Fruit fly (Drosophila melanogaster) whole organism, embryonic: ENCODE results near the gene CG7512.

Source experiments
- Awh ChIP-seq: fragments of 200-800 bp; sonication (Bioruptor generic); IDR thresholded peaks from 2 replicates; pipeline ENCODE4, ENCODE4 v1.3.6; 2022; ENCODE audit warnings: missing biosample characterization, missing genetic modification characterization
- Bdp1 ChIP-seq: fragments of 200-800 bp; sonication (Bioruptor generic); optimal IDR thresholded peaks from 3 replicates; lab custom pipeline; 2016; ENCODE audit warnings: missing biosample characterization, missing genetic modification characterization
- Blimp-1 ChIP-seq: fragments of 200-800 bp; sonication (Bioruptor generic); optimal IDR thresholded peaks from 3 replicates; lab custom pipeline; 2018; ENCODE audit warnings: missing biosample characterization, missing genetic modification characterization, mild to moderate bottlenecking, moderate library complexity, missing genetic modification reagents
- CG11695 ChIP-seq: fragments of 200-800 bp; sonication (Bioruptor generic); IDR thresholded peaks from 3 replicates; pipeline ENCODE4 v1.3.6; 2022; ENCODE audit warnings: missing biosample characterization, missing genetic modification characterization
- CG11723 ChIP-seq: fragments of 200-800 bp; sonication (Bioruptor generic); optimal IDR thresholded peaks from 2 replicates; lab custom pipeline; 2017; ENCODE audit warnings: missing biosample characterization, mild to moderate bottlenecking, missing genetic modification characterization
- CG12155 ChIP-seq: fragments of 200-800 bp; sonication (Bioruptor generic); optimal IDR thresholded peaks from 3 replicates; lab custom pipeline; 2016; ENCODE audit warnings: missing biosample characterization, missing genetic modification characterization
- CG12769 ChIP-seq: fragments of 200-800 bp; sonication (Bioruptor generic); optimal IDR thresholded peaks from 2 replicates; lab custom pipeline; 2019; ENCODE audit warnings: missing biosample characterization, mild to moderate bottlenecking, missing genetic modification characterization, moderate library complexity
- CG13624 ChIP-seq: fragments of 200-800 bp; sonication (Bioruptor generic); optimal IDR thresholded peaks from 2 replicates; lab custom pipeline; 2016; ENCODE audit warnings: missing biosample characterization, missing genetic modification characterization
- CG15073 ChIP-seq: fragments of 200-800 bp; sonication (Bioruptor generic); optimal IDR thresholded peaks from 2 replicates; lab custom pipeline; 2016; ENCODE audit warnings: missing biosample characterization, missing genetic modification characterization
- CG1529 ChIP-seq: fragments of 200-800 bp; sonication (Bioruptor generic); optimal IDR thresholded peaks from 3 replicates; lab custom pipeline; 2018; ENCODE audit warnings: missing biosample characterization, missing genetic modification characterization
- CG15479 ChIP-seq: fragments of 200-800 bp; sonication (Bioruptor generic); optimal IDR thresholded peaks from 3 replicates; lab custom pipeline; 2019; ENCODE audit warnings: missing biosample characterization, mild to moderate bottlenecking, missing genetic modification characterization, moderate library complexity
- CG17186 ChIP-seq: fragments of 200-800 bp; sonication (Bioruptor generic); optimal IDR thresholded peaks from 3 replicates; lab custom pipeline; 2017; ENCODE audit warnings: missing biosample characterization, missing genetic modification reagents, missing genetic modification characterization
- CG17359 ChIP-seq: fragments of 200-800 bp; sonication (Bioruptor generic); optimal IDR thresholded peaks from 3 replicates; lab custom pipeline; 2018; ENCODE audit warnings: missing biosample characterization, mild to moderate bottlenecking, missing genetic modification characterization, moderate library complexity
- CG17802 ChIP-seq: fragments of 200-800 bp; sonication (Bioruptor generic); optimal IDR thresholded peaks from 2 replicates; lab custom pipeline; 2018; ENCODE audit warnings: missing biosample characterization, mild to moderate bottlenecking, missing genetic modification characterization, moderate library complexity
- CG17912 ChIP-seq: fragments of 200-800 bp; sonication (Bioruptor generic); optimal IDR thresholded peaks from 2 replicates; lab custom pipeline; 2018; ENCODE audit warnings: missing biosample characterization, mild to moderate bottlenecking, missing genetic modification characterization
- CG2202 ChIP-seq: fragments of 200-800 bp; sonication (Bioruptor generic); optimal IDR thresholded peaks from 2 replicates; lab custom pipeline; 2018; ENCODE audit warnings: missing biosample characterization, mild to moderate bottlenecking, missing genetic modification characterization
- CG2712 ChIP-seq: fragments of 200-800 bp; optimal IDR thresholded peaks from 3 replicates; lab custom pipeline; 2019; ENCODE audit warnings: missing biosample characterization, mild to moderate bottlenecking, missing genetic modification characterization, moderate library complexity
- CG3163 ChIP-seq: fragments of 200-800 bp; sonication (Bioruptor generic); optimal IDR thresholded peaks from 3 replicates; lab custom pipeline; 2016; ENCODE audit warnings: missing biosample characterization, missing genetic modification characterization
- CG34422 ChIP-seq: fragments of 200-800 bp; sonication (Bioruptor generic); IDR thresholded peaks from 3 replicates; pipeline ENCODE4 v1.3.6; 2022; ENCODE audit warnings: missing biosample characterization, missing genetic modification characterization
- CG6654 ChIP-seq: fragments of 200-800 bp; sonication (Bioruptor generic); optimal IDR thresholded peaks from 2 replicates; lab custom pipeline; 2017; ENCODE audit warnings: missing biosample characterization, mild to moderate bottlenecking, missing genetic modification characterization
- CG6683 ChIP-seq: fragments of 200-800 bp; sonication (Bioruptor generic); optimal IDR thresholded peaks from 2 replicates; lab custom pipeline; 2017; ENCODE audit warnings: missing biosample characterization, mild to moderate bottlenecking, missing genetic modification characterization, missing genetic modification reagents
- CG7987 ChIP-seq: fragments of 200-800 bp; sonication (Bioruptor generic); optimal IDR thresholded peaks from 2 replicates; lab custom pipeline; 2018; ENCODE audit warnings: missing biosample characterization, mild to moderate bottlenecking, missing genetic modification characterization, moderate library complexity
- CG8924 ChIP-seq: fragments of 200-800 bp; optimal IDR thresholded peaks from 3 replicates; lab custom pipeline; 2019; ENCODE audit warnings: missing biosample characterization, mild to moderate bottlenecking, missing genetic modification characterization, moderate library complexity
- CG9437 ChIP-seq: fragments of 200-800 bp; sonication (Bioruptor generic); optimal IDR thresholded peaks from 2 replicates; lab custom pipeline; 2018; ENCODE audit warnings: missing biosample characterization, mild to moderate bottlenecking, missing genetic modification characterization
- Dref ChIP-seq: fragments of 200-800 bp; sonication (Bioruptor generic); IDR thresholded peaks from 2 replicates; pipeline ENCODE4 v1.3.6; 2022; ENCODE audit warnings: missing biosample characterization, missing genetic modification characterization
- Ets97D ChIP-seq: fragments of 200-800 bp; sonication (Bioruptor generic); optimal IDR thresholded peaks from 3 replicates; lab custom pipeline; 2016; ENCODE audit warnings: missing biosample characterization, missing genetic modification characterization
- HmgD ChIP-seq: fragments of 200-800 bp; sonication (Bioruptor generic); optimal IDR thresholded peaks from 3 replicates; lab custom pipeline; 2016; ENCODE audit warnings: missing biosample characterization, missing genetic modification characterization
- Hr39 ChIP-seq: fragments of >200 bp; optimal IDR thresholded peaks from 2 replicates; lab custom pipeline; 2017
- Xrp1 ChIP-seq: fragments of 200-800 bp; sonication (Bioruptor generic); IDR thresholded peaks from 2 replicates; pipeline ENCODE4 v1.3.6; 2022; ENCODE audit warnings: missing biosample characterization, missing genetic modification characterization
- bowl ChIP-seq: fragments of 200-800 bp; sonication (Bioruptor generic); IDR thresholded peaks from 2 replicates; pipeline ENCODE4 v1.3.6; 2022; ENCODE audit warnings: missing biosample characterization, missing genetic modification characterization
- btn ChIP-seq: fragments of 200-800 bp; sonication (Bioruptor generic); optimal IDR thresholded peaks from 2 replicates; lab custom pipeline; 2016; ENCODE audit warnings: missing biosample characterization, missing genetic modification characterization
- chn ChIP-seq: fragments of 200-800 bp; sonication (Bioruptor generic); optimal IDR thresholded peaks from 2 replicates; lab custom pipeline; 2016; ENCODE audit warnings: missing biosample characterization, missing genetic modification characterization
- croc ChIP-seq: fragments of 200-800 bp; sonication (Bioruptor generic); conservative IDR thresholded peaks from 3 replicates; pipeline ENCODE4 v1.3.6; 2022; ENCODE audit warnings: missing biosample characterization, missing genetic modification characterization
- esg ChIP-seq: fragments of 200-800 bp; sonication (Bioruptor generic); conservative IDR thresholded peaks from 2 replicates; pipeline ENCODE4 v1.3.6; 2022; ENCODE audit warnings: missing biosample characterization, missing genetic modification characterization
- ewg ChIP-seq: fragments of 200-800 bp; sonication (Bioruptor generic); optimal IDR thresholded peaks from 3 replicates; lab custom pipeline; 2017; ENCODE audit warnings: mild to moderate bottlenecking, missing biosample characterization, missing genetic modification reagents, missing genetic modification characterization
- jigr1 ChIP-seq: fragments of 200-800 bp; sonication (Bioruptor generic); IDR thresholded peaks from 3 replicates; pipeline ENCODE4 v1.3.6; 2022; ENCODE audit warnings: missing biosample characterization, missing genetic modification characterization
- knrl ChIP-seq: fragments of 200-800 bp; sonication (Bioruptor generic); IDR thresholded peaks from 3 replicates; pipeline ENCODE4 v1.3.6; 2022; ENCODE audit warnings: missing biosample characterization, missing genetic modification characterization; ENCODE audit not compliant: partially characterized antibody
- lov ChIP-seq, 2 experiments: fragments of 200-800 bp in 1 of 2; fragments of >200 bp in 1 of 2; sonication (Bioruptor generic) in 1 of 2; IDR thresholded peaks in 1 of 2; optimal IDR thresholded peaks in 1 of 2; 2 replicates in 1 of 2; 3 replicates in 1 of 2; pipeline versions ENCODE4 v1.3.6 to Lab custom; 2017 to 2022; ENCODE audit warnings: missing biosample characterization in 1 of 2, missing genetic modification characterization in 1 of 2
- nerfin-1 ChIP-seq: fragments of 200-800 bp; sonication (Bioruptor generic); optimal IDR thresholded peaks from 3 replicates; lab custom pipeline; 2019; ENCODE audit warnings: missing biosample characterization, mild to moderate bottlenecking, missing genetic modification characterization, moderate library complexity
- org-1 ChIP-seq: fragments of 200-800 bp; sonication (Bioruptor generic); optimal IDR thresholded peaks from 2 replicates; lab custom pipeline; 2017; ENCODE audit warnings: missing biosample characterization, missing genetic modification characterization
- otp ChIP-seq: fragments of 200-800 bp; sonication (Bioruptor generic); IDR thresholded peaks from 3 replicates; pipeline ENCODE4, ENCODE4 v1.3.6; 2022; ENCODE audit warnings: missing biosample characterization, missing genetic modification characterization
- prd ChIP-seq, 3 experiments: fragments of >200 bp in 2 of 3; fragments of 200-800 bp in 1 of 3; sonication (Bioruptor generic) in 1 of 3; optimal IDR thresholded peaks in 2 of 3; IDR thresholded peaks in 1 of 3; 2 replicates in 2 of 3; 3 replicates in 1 of 3; pipeline versions ENCODE4 v1.3.6 to Lab custom; 2017 to 2022; ENCODE audit warnings: missing biosample characterization in 1 of 3, missing genetic modification characterization in 1 of 3
- sna ChIP-seq: fragments of 200-800 bp; sonication (Bioruptor generic); IDR thresholded peaks from 2 replicates; pipeline ENCODE4 v1.3.6; 2022; ENCODE audit warnings: missing biosample characterization, missing genetic modification characterization; ENCODE audit not compliant: partially characterized antibody
- stc ChIP-seq: fragments of 200-800 bp; sonication (Bioruptor generic); IDR thresholded peaks from 2 replicates; pipeline ENCODE4 v1.3.6; 2022; ENCODE audit warnings: missing biosample characterization, missing genetic modification characterization
- tna ChIP-seq: fragments of 200-800 bp; sonication (Bioruptor generic); IDR thresholded peaks from 2 replicates; pipeline ENCODE4 v1.3.6; 2022; ENCODE audit warnings: missing biosample characterization, missing genetic modification characterization; ENCODE audit not compliant: partially characterized antibody
- unc-4 ChIP-seq: fragments of 200-800 bp; sonication (Bioruptor generic); IDR thresholded peaks from 2 replicates; pipeline ENCODE4 v1.3.6; 2022; ENCODE audit warnings: missing biosample characterization, missing genetic modification characterization; ENCODE audit not compliant: partially characterized antibody
- z ChIP-seq: fragments of 200-800 bp; sonication (Bioruptor generic); IDR thresholded peaks from 3 replicates; pipeline ENCODE4 v1.3.6; 2022; ENCODE audit warnings: missing biosample characterization, missing genetic modification characterization
- zfh2 ChIP-seq: fragments of 200-800 bp; sonication (Bioruptor generic); optimal IDR thresholded peaks from 2 replicates; lab custom pipeline; 2016; ENCODE audit warnings: missing biosample characterization, missing genetic modification characterization

The CG7512 gene

DNA sequence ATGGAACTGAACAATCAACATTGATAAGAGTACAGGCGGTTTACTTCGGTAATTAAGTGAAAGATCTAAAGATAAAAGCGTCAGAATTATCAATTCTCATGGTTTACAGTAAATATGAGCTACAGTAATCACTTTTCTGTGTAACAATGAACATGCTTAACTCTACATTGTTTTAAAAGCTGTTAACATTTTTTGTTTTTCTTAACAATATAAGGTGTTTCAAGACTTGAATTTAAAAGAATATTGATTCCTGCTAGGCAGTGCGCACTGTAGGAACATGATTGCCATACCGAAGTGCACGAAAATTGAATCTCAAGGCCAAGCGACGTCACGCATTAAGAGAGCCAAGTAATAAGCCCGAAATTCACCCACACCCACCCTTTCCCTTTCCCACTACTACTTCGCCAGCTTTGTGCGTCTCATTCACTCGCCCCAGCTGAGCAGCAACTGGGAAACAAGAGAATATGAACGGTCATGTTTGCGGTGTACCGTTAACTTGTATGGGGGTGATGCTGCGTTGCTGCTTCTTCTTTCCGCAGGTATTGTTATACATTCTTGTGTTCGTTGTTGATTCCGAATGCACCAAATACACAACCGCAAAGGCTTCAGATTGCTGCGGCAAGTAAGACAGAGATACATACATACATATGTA, 22.2 kb upstream of the CG7512 start (continued):
- TF ChIP-seq CG6683 (no peak), Ets97D (GFP tag; lab: Kevin White, UChicago) (peak; percentile 18), stc (GFP tag; lab: Robert Waterston, UW) (peak; percentile 53; the same call in 1 of the 2 replicates), unc-4 (GFP tag; lab: Robert Waterston, UW) (no peak), CG7987 (no peak), prd (optimal IDR thresholded peaks at IDR 0.05; lab: Kevin White, UChicago) (no peak), prd (GFP tag; IDR thresholded peaks at IDR 0.05; lab: Robert Waterston, UW) (peak; percentile 85), Dref (GFP tag; lab: Robert Waterston, UW) (no peak), CG1529 (GFP tag; lab: Kevin White, UChicago) (no peak), ewg (no peak), CG2202 (no peak), CG34422 (GFP tag; lab: Robert Waterston, UW) (peak; percentile 71; the same call in 2 of the 3 replicates), CG12769 (peak; percentile 79), CG9437 (GFP tag; lab: Kevin White, UChicago) (peak; percentile 43), CG3163 (GFP tag; lab: Kevin White, UChicago) (peak; percentile 37), chn (GFP tag; lab: Kevin White, UChicago) (peak; percentile 15), CG11695 (peak; percentile 52), CG17912 (GFP tag; lab: Kevin White, UChicago) (no peak), esg (GFP tag; lab: Robert Waterston, UW) (peak; percentile 64), Blimp-1 (GFP tag; lab: Kevin White, UChicago) (peak; percentile 60), CG6654 (GFP tag; lab: Kevin White, UChicago) (peak; percentile 13), Hr39 (lab: Kevin White, UChicago) (no peak), Xrp1 (GFP tag; lab: Robert Waterston, UW) (peak; percentile 76), zfh2 (GFP tag; lab: Kevin White, UChicago) (peak; percentile 44), croc (GFP tag; lab: Robert Waterston, UW) (peak; percentile 43; the same call in 2 of the 3 replicates), CG2712 (tag; lab: Kevin White, UChicago) (peak; percentile 70), tna (GFP tag; lab: Robert Waterston, UW) (no peak), CG15479 (GFP tag; lab: Kevin White, UChicago) (no peak), lov (optimal IDR thresholded peaks at IDR 0.05; lab: Kevin White, UChicago) (no peak), lov (GFP tag; IDR thresholded peaks at IDR 0.05; lab: Robert Waterston, UW) (peak; percentile 50; the same call in 1 of the 3 replicates), CG17802 (tag; lab: Kevin White, UChicago) (no peak), CG11723 (GFP tag; lab: Kevin White, UChicago) (peak; percentile 16), jigr1 (GFP tag; lab: Robert Waterston, UW) (no peak), z (GFP tag; lab: Robert Waterston, UW) (peak; percentile 48; the same call in 1 of the 3 replicates), HmgD (GFP tag; lab: Kevin White, UChicago) (no peak), Bdp1 (GFP tag; lab: Kevin White, UChicago) (no peak), Awh (0 out of 2 replicates have a peak, but pooled peaks have one; percentile 38), btn (no peak), knrl (GFP tag; lab: Robert Waterston, UW) (no peak), otp (peak; percentile 55; the same call in 1 of the 3 replicates), CG8924 (tag; lab: Kevin White, UChicago) (peak; percentile 54), CG15073 (peak; percentile 21), CG17359 (tag; lab: Kevin White, UChicago) (peak; percentile 62), CG17186 (GFP tag; lab: Kevin White, UChicago) (no peak), org-1 (GFP tag; lab: Kevin White, UChicago) (peak; percentile 32), nerfin-1 (tag; lab: Kevin White, UChicago) (peak; percentile 33), sna (GFP tag; lab: Robert Waterston, UW) (no peak), CG12155 (peak; percentile 59), CG13624 (peak; percentile 57), bowl (GFP tag; lab: Robert Waterston, UW) (no peak)
